Fruit fly (Drosophila melanogaster) whole organism, embryonic: ENCODE data around the gene Pcyt1.
A peak's percentile ranks its signal among the peaks of the same experiment; 100 is the strongest.

Source experiments
- ATbp ChIP-seq: fragments of 200-800 bp; sonication (Bioruptor generic); optimal IDR thresholded peaks from 2 replicates; lab custom pipeline; 2017; ENCODE audit warnings: missing biosample characterization, mild to moderate bottlenecking, missing genetic modification characterization, missing genetic modification reagents
- Adf1 ChIP-seq: fragments of 200-800 bp; sonication (Bioruptor generic); IDR thresholded peaks from 2 replicates; pipeline ENCODE4 v1.3.6; 2022; ENCODE audit warnings: missing biosample characterization, missing genetic modification characterization
- CG1024 ChIP-seq: fragments of 200-800 bp; sonication (Bioruptor generic); IDR thresholded peaks from 2 replicates; pipeline ENCODE4 v1.3.6; 2022; ENCODE audit warnings: missing biosample characterization, missing genetic modification characterization
- CG10274 ChIP-seq: fragments of 200-800 bp; sonication (Bioruptor generic); optimal IDR thresholded peaks from 3 replicates; lab custom pipeline; 2017; ENCODE audit warnings: missing biosample characterization, mild to moderate bottlenecking, missing genetic modification characterization
- CG12942 ChIP-seq: fragments of 200-800 bp; sonication (Bioruptor generic); optimal IDR thresholded peaks from 3 replicates; lab custom pipeline; 2016; ENCODE audit warnings: missing biosample characterization, missing genetic modification characterization
- CG13296 ChIP-seq: fragments of 200-800 bp; sonication (Bioruptor generic); optimal IDR thresholded peaks from 3 replicates; lab custom pipeline; 2018; ENCODE audit warnings: missing biosample characterization, mild to moderate bottlenecking, missing genetic modification characterization
- CG31224 ChIP-seq: fragments of 200-800 bp; sonication (Bioruptor generic); IDR thresholded peaks from 2 replicates; pipeline ENCODE4 v1.3.6; 2022; ENCODE audit warnings: missing biosample characterization, missing genetic modification characterization
- CG34376 ChIP-seq: fragments of 200-800 bp; sonication (Bioruptor generic); optimal IDR thresholded peaks from 2 replicates; lab custom pipeline; 2018; ENCODE audit warnings: missing biosample characterization, mild to moderate bottlenecking, missing genetic modification characterization
- CG3995 ChIP-seq: fragments of 200-800 bp; sonication (Bioruptor generic); optimal IDR thresholded peaks from 3 replicates; lab custom pipeline; 2016; ENCODE audit warnings: missing biosample characterization, missing genetic modification characterization
- CG4360 ChIP-seq: fragments of 200-800 bp; sonication (Bioruptor generic); IDR thresholded peaks from 2 replicates; pipeline ENCODE4 v1.3.6; 2022; ENCODE audit warnings: missing biosample characterization, missing genetic modification characterization
- CG4404 ChIP-seq: fragments of 200-800 bp; sonication (Bioruptor generic); IDR thresholded peaks from 2 replicates; pipeline ENCODE4 v1.3.6; 2022; ENCODE audit warnings: missing biosample characterization, missing genetic modification characterization
- CG4424 ChIP-seq: fragments of 200-800 bp; sonication (Bioruptor generic); optimal IDR thresholded peaks from 3 replicates; lab custom pipeline; 2016; ENCODE audit warnings: missing biosample characterization, missing genetic modification characterization
- CG4730 ChIP-seq: fragments of 200-800 bp; sonication (Bioruptor generic); IDR thresholded peaks from 2 replicates; pipeline ENCODE4 v1.3.6; 2022; ENCODE audit warnings: missing biosample characterization, missing genetic modification characterization
- CG4820 ChIP-seq: fragments of 200-800 bp; sonication (Bioruptor generic); optimal IDR thresholded peaks from 3 replicates; lab custom pipeline; 2016; ENCODE audit warnings: missing biosample characterization, missing genetic modification characterization
- CG6813 ChIP-seq: fragments of 200-800 bp; sonication (Bioruptor generic); optimal IDR thresholded peaks from 2 replicates; lab custom pipeline; 2017; ENCODE audit warnings: missing biosample characterization, missing genetic modification characterization, mild to moderate bottlenecking, moderate library complexity, missing genetic modification reagents
- CG7372 ChIP-seq: fragments of 200-800 bp; sonication (Bioruptor generic); IDR thresholded peaks from 2 replicates; pipeline ENCODE4 v1.3.6; 2022; ENCODE audit warnings: missing biosample characterization, missing genetic modification characterization
- CG7745 ChIP-seq: fragments of 200-800 bp; sonication (Bioruptor generic); optimal IDR thresholded peaks from 2 replicates; lab custom pipeline; 2018; ENCODE audit warnings: missing biosample characterization, mild to moderate bottlenecking, missing genetic modification characterization, moderate library complexity
- CG7786 ChIP-seq: fragments of 200-800 bp; sonication (Bioruptor generic); optimal IDR thresholded peaks from 2 replicates; lab custom pipeline; 2016; ENCODE audit warnings: missing biosample characterization, missing genetic modification characterization
- CG8765 ChIP-seq: fragments of 200-800 bp; sonication (Bioruptor generic); IDR thresholded peaks from 2 replicates; pipeline ENCODE4 v1.3.6; 2022; ENCODE audit warnings: missing biosample characterization, missing genetic modification characterization
- CG8944 ChIP-seq: fragments of 200-800 bp; sonication (Bioruptor generic); optimal IDR thresholded peaks from 3 replicates; lab custom pipeline; 2016; ENCODE audit warnings: missing biosample characterization, missing genetic modification characterization
- CG9215 ChIP-seq: fragments of 200-800 bp; sonication (Bioruptor generic); IDR thresholded peaks from 2 replicates; pipeline ENCODE4 v1.3.6; 2022; ENCODE audit warnings: missing biosample characterization, missing genetic modification characterization
- Dp ChIP-seq: fragments of 200-800 bp; sonication (Bioruptor generic); optimal IDR thresholded peaks from 2 replicates; lab custom pipeline; 2018; ENCODE audit warnings: missing biosample characterization, mild to moderate bottlenecking, missing genetic modification characterization, moderate library complexity
- Fer1 ChIP-seq: fragments of 200-800 bp; sonication (Bioruptor generic); optimal IDR thresholded peaks from 2 replicates; lab custom pipeline; 2017; ENCODE audit warnings: missing biosample characterization, mild to moderate bottlenecking, missing genetic modification characterization
- H2.0 ChIP-seq: fragments of 200-800 bp; sonication (Bioruptor generic); IDR thresholded peaks from 2 replicates; pipeline ENCODE4 v1.3.6; 2022; ENCODE audit warnings: missing biosample characterization, missing genetic modification characterization
- HLH3B ChIP-seq: fragments of 200-800 bp; sonication (Bioruptor generic); IDR thresholded peaks from 2 replicates; pipeline ENCODE4 v1.3.6; 2022; ENCODE audit warnings: missing biosample characterization, missing genetic modification characterization
- Hey ChIP-seq: fragments of 200-800 bp; sonication (Bioruptor generic); optimal IDR thresholded peaks from 3 replicates; lab custom pipeline; 2018; ENCODE audit warnings: missing biosample characterization, mild to moderate bottlenecking, missing genetic modification characterization
- Hr39 ChIP-seq: fragments of >200 bp; optimal IDR thresholded peaks from 2 replicates; lab custom pipeline; 2017
- Six4 ChIP-seq: fragments of 200-800 bp; sonication (Bioruptor generic); optimal IDR thresholded peaks from 2 replicates; lab custom pipeline; 2016; ENCODE audit warnings: missing biosample characterization, missing genetic modification characterization
- ci ChIP-seq: fragments of 200-800 bp; sonication (Bioruptor generic); IDR thresholded peaks from 3 replicates; pipeline ENCODE4 v1.3.6; 2022; ENCODE audit warnings: missing biosample characterization, missing genetic modification characterization
- crc ChIP-seq: fragments of 200-800 bp; sonication (Bioruptor generic); optimal IDR thresholded peaks from 2 replicates; lab custom pipeline; 2016; ENCODE audit warnings: missing biosample characterization, missing genetic modification characterization
- dati ChIP-seq: fragments of 200-800 bp; sonication (Bioruptor generic); IDR thresholded peaks from 2 replicates; pipeline ENCODE4 v1.3.6; 2022; ENCODE audit warnings: missing biosample characterization, missing genetic modification characterization
- exex ChIP-seq: fragments of 200-800 bp; sonication (Bioruptor generic); optimal IDR thresholded peaks from 4 replicates; lab custom pipeline; 2018; ENCODE audit warnings: missing biosample characterization, mild to moderate bottlenecking, missing genetic modification characterization, moderate library complexity
- fd3F ChIP-seq: fragments of 200-800 bp; sonication (Bioruptor generic); optimal IDR thresholded peaks from 2 replicates; lab custom pipeline; 2018; ENCODE audit warnings: missing biosample characterization, mild to moderate bottlenecking, missing genetic modification characterization, moderate library complexity
- grn ChIP-seq: fragments of 200-800 bp; sonication (Bioruptor generic); optimal IDR thresholded peaks from 3 replicates; lab custom pipeline; 2017; ENCODE audit warnings: missing biosample characterization, missing genetic modification characterization
- her ChIP-seq: fragments of 200-800 bp; sonication (Bioruptor generic); optimal IDR thresholded peaks from 2 replicates; lab custom pipeline; 2016; ENCODE audit warnings: missing biosample characterization, missing genetic modification characterization
- insv ChIP-seq, 2 experiments: fragments of 200-800 bp; sonication (Bioruptor generic); optimal IDR thresholded peaks; 3 replicates each; lab custom pipeline; 2016 to 2018; ENCODE audit warnings: missing biosample characterization in 2 of 2, missing genetic modification characterization in 2 of 2
- jigr1 ChIP-seq: fragments of 200-800 bp; sonication (Bioruptor generic); IDR thresholded peaks from 3 replicates; pipeline ENCODE4 v1.3.6; 2022; ENCODE audit warnings: missing biosample characterization, missing genetic modification characterization
- knrl ChIP-seq: fragments of 200-800 bp; sonication (Bioruptor generic); IDR thresholded peaks from 3 replicates; pipeline ENCODE4 v1.3.6; 2022; ENCODE audit warnings: missing biosample characterization, missing genetic modification characterization; ENCODE audit not compliant: partially characterized antibody
- lbe ChIP-seq: fragments of 200-800 bp; sonication (Bioruptor generic); optimal IDR thresholded peaks from 2 replicates; lab custom pipeline; 2016; ENCODE audit warnings: missing biosample characterization, mild to moderate bottlenecking, missing genetic modification characterization
- maf-S ChIP-seq: fragments of 200-800 bp; sonication (Bioruptor generic); optimal IDR thresholded peaks from 2 replicates; lab custom pipeline; 2016; ENCODE audit warnings: missing biosample characterization, missing genetic modification characterization
- mam ChIP-seq: fragments of 200-800 bp; sonication (Bioruptor generic); optimal IDR thresholded peaks from 3 replicates; lab custom pipeline; 2016; ENCODE audit warnings: missing biosample characterization, missing genetic modification characterization
- peb ChIP-seq: fragments of 200-800 bp; sonication (Bioruptor generic); IDR thresholded peaks from 2 replicates; pipeline ENCODE4 v1.3.6; 2022; ENCODE audit warnings: missing biosample characterization, missing genetic modification characterization
- pzg ChIP-seq: fragments of 200-800 bp; sonication (Bioruptor generic); optimal IDR thresholded peaks from 3 replicates; lab custom pipeline; 2018; ENCODE audit warnings: missing biosample characterization, mild to moderate bottlenecking, missing genetic modification characterization, moderate library complexity
- ro ChIP-seq: fragments of 200-800 bp; sonication (Bioruptor generic); IDR thresholded peaks from 2 replicates; pipeline ENCODE4 v1.3.6; 2022; ENCODE audit warnings: missing biosample characterization, missing genetic modification characterization
- run ChIP-seq: fragments of 200-800 bp; sonication (Bioruptor generic); optimal IDR thresholded peaks from 3 replicates; lab custom pipeline; 2018; ENCODE audit warnings: missing biosample characterization, mild to moderate bottlenecking, missing genetic modification characterization
- sc ChIP-seq, 3 experiments: fragments of >200 bp in 2 of 3; fragments of 200-800 bp in 1 of 3; sonication (Bioruptor generic) in 1 of 3; optimal IDR thresholded peaks; 2 replicates in 2 of 3; 3 replicates in 1 of 3; lab custom pipeline; 2017; ENCODE audit warnings: mild to moderate bottlenecking in 1 of 3, missing biosample characterization in 1 of 3, missing genetic modification characterization in 1 of 3, missing genetic modification reagents in 1 of 3
- sima ChIP-seq: fragments of 200-800 bp; sonication (Bioruptor generic); optimal IDR thresholded peaks from 2 replicates; lab custom pipeline; 2016; ENCODE audit warnings: missing biosample characterization, missing genetic modification characterization
- slbo ChIP-seq: fragments of 200-800 bp; sonication (Bioruptor generic); IDR thresholded peaks from 2 replicates; pipeline ENCODE4 v1.3.6; 2022; ENCODE audit warnings: missing biosample characterization, missing genetic modification characterization
- sug ChIP-seq: fragments of 200-800 bp; optimal IDR thresholded peaks from 2 replicates; lab custom pipeline; 2019; ENCODE audit warnings: missing biosample characterization, mild to moderate bottlenecking, missing genetic modification characterization, moderate library complexity
- wdn ChIP-seq: fragments of 200-800 bp; sonication (Bioruptor generic); IDR thresholded peaks from 2 replicates; pipeline ENCODE4 v1.3.6; 2022; ENCODE audit warnings: missing biosample characterization, missing genetic modification characterization

Gene Pcyt1

DNA sequence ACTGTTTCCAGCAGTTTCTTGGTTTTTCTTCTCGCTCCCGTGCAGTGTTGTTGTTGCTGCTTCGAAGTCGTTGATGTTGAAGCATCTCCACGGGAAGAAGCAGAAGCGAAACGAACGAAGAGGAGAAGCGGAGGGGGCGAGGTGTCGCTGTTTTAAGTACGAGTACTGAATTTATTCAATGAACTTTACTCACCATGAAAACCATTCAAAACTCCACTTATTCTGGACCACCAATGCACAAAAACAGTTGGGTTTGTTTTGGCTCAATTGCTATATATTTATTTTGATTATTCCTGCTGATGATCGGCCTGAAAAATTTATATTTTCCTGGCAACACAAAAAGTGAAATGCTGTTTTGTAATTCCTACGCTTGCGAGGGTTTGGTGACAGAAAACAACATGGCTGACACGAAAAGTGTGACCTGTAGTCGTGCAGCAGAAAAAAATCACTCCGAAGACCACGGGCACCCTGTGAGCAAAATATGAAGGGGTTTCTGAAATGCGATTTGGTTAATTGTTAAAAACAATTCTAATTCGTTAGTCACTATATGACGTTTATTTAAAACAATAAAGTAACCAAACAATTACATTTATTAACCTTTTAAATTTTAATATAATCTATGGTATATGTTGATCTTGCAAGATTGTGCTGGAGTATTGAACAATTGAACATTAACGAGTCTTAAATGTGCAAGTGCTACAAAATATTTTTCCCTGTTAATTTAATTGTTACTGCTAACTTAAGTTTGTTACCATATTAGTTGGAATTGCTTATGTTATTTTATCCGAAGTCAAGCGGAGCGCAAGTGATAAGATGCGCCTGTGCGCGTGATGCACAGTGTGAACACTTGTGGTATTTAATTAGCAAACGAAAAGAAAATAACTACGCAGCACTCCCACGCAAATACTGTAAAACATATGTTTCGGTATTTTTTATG is 22.6 kb downstream of the Pcyt1 start, which contains the start of gene CG7879 (continued):
- TF ChIP-seq jigr1 (GFP tag; lab: Robert Waterston, UW) = no peak
- TF ChIP-seq CG8765 (GFP tag; lab: Robert Waterston, UW) = 0 out of 2 replicates have a peak, but pooled peaks have one; percentile 14
- TF ChIP-seq knrl (GFP tag; lab: Robert Waterston, UW) = no peak
- TF ChIP-seq run = no peak
- peak; percentile 20; the same call in 1 of the 2 replicates for TF ChIP-seq CG1024
- no peak for TF ChIP-seq exex (tag; lab: Kevin White, UChicago)
- TF ChIP-seq lbe (GFP tag; lab: Kevin White, UChicago) = no peak
- peak; percentile 33 for TF ChIP-seq slbo (GFP tag; lab: Robert Waterston, UW)
- no peak for TF ChIP-seq HLH3B
- peak; percentile 2 for TF ChIP-seq CG8944
- no peak for TF ChIP-seq Six4 (GFP tag; lab: Kevin White, UChicago)
- TF ChIP-seq peb (GFP tag; lab: Robert Waterston, UW) = no peak
- TF ChIP-seq mam = peak; percentile 46
- TF ChIP-seq grn (GFP tag; lab: Kevin White, UChicago) = peak; percentile 58
- no peak for TF ChIP-seq CG13296 (GFP tag; lab: Kevin White, UChicago)
- TF ChIP-seq crc = no peak
- TF ChIP-seq ci (GFP tag; lab: Robert Waterston, UW) = peak; percentile 65
- no peak for TF ChIP-seq ro (GFP tag; lab: Robert Waterston, UW)
- TF ChIP-seq insv (GFP tag; optimal IDR thresholded peaks at IDR 0.05; lab: Kevin White, UChicago) = no peak
- no peak for TF ChIP-seq CG4730 (GFP tag; lab: Robert Waterston, UW)
- no peak for TF ChIP-seq CG7372 (GFP tag; lab: Robert Waterston, UW)
- TF ChIP-seq CG4820 (GFP tag; lab: Kevin White, UChicago) = no peak
- TF ChIP-seq sima (GFP tag; lab: Kevin White, UChicago) = no peak
- TF ChIP-seq Hey = no peak
- TF ChIP-seq sug (tag; lab: Kevin White, UChicago) = peak; percentile 7
- TF ChIP-seq H2.0 = 0 out of 2 replicates have a peak, but pooled peaks have one; percentile 13
- no peak for TF ChIP-seq maf-S (GFP tag; lab: Kevin White, UChicago)
- TF ChIP-seq dati (GFP tag; lab: Robert Waterston, UW) = no peak
- TF ChIP-seq Adf1 (GFP tag; lab: Robert Waterston, UW) = no peak
- TF ChIP-seq CG4424 (GFP tag; lab: Kevin White, UChicago) = peak; percentile 36
- TF ChIP-seq Dp = no peak
- peak; percentile 47 for TF ChIP-seq Fer1 (GFP tag; lab: Kevin White, UChicago)
- TF ChIP-seq CG9215 = peak; percentile 49; the same call in 1 of the 2 replicates
- TF ChIP-seq CG31224 = no peak
- TF ChIP-seq fd3F (GFP tag; lab: Kevin White, UChicago) = no peak
- TF ChIP-seq CG10274 = no peak
- peak; percentile 55 for TF ChIP-seq CG3995
- no peak for TF ChIP-seq CG4404
- peak; percentile 56 for TF ChIP-seq pzg (GFP tag; lab: Kevin White, UChicago)
- TF ChIP-seq CG12942 = no peak
- TF ChIP-seq ATbp = no peak
- TF ChIP-seq wdn (GFP tag; lab: Robert Waterston, UW) = no peak
- no peak for TF ChIP-seq Hr39 (lab: Kevin White, UChicago)
- TF ChIP-seq CG4360 (GFP tag; lab: Robert Waterston, UW) = peak; percentile 71
- no peak for TF ChIP-seq sc (optimal IDR thresholded peaks at IDR 0.05; lab: Kevin White, UChicago)
- no peak for TF ChIP-seq sc (GFP tag; optimal IDR thresholded peaks at IDR 0.05; lab: Kevin White, UChicago)
- no peak for TF ChIP-seq CG7786 (GFP tag; lab: Kevin White, UChicago)
- TF ChIP-seq her (GFP tag; lab: Kevin White, UChicago) = no peak
- TF ChIP-seq CG6813 (GFP tag; lab: Kevin White, UChicago) = no peak
- no peak for TF ChIP-seq CG7745 (tag; lab: Kevin White, UChicago)
- TF ChIP-seq CG34376 = peak; percentile 42
